Fruit fly (Drosophila melanogaster) whole organism, prepupa: ENCODE data around the gene CG13137.

ENCODE experiments used
- Blimp-1 ChIP-seq: fragments of 200-800 bp; sonication (Bioruptor generic); optimal IDR thresholded peaks from 3 replicates; lab custom pipeline; 2017; ENCODE audit warnings: missing biosample characterization, missing genetic modification characterization, mild to moderate bottlenecking, moderate library complexity, missing genetic modification reagents
- CG3919 ChIP-seq: fragments of 200-800 bp; sonication (Bioruptor generic); optimal IDR thresholded peaks from 3 replicates; lab custom pipeline; 2016; ENCODE audit warnings: missing biosample characterization, missing genetic modification characterization
- CG4318 ChIP-seq: fragments of 200-800 bp; sonication (Bioruptor generic); optimal IDR thresholded peaks from 3 replicates; lab custom pipeline; 2017; ENCODE audit warnings: missing biosample characterization, mild to moderate bottlenecking, missing genetic modification characterization
- CG6163 ChIP-seq: fragments of 200-800 bp; sonication (Bioruptor generic); IDR thresholded peaks from 3 replicates; pipeline ENCODE4 v1.3.6; 2022; ENCODE audit warnings: missing biosample characterization, missing genetic modification characterization
- CG6276 ChIP-seq: fragments of 200-800 bp; sonication (Bioruptor generic); optimal IDR thresholded peaks from 2 replicates; lab custom pipeline; 2017; ENCODE audit warnings: missing biosample characterization, mild to moderate bottlenecking, missing genetic modification characterization
- CG6808 ChIP-seq: fragments of 200-800 bp; sonication (Bioruptor generic); optimal IDR thresholded peaks from 3 replicates; lab custom pipeline; 2017; ENCODE audit warnings: missing biosample characterization, missing genetic modification characterization, mild to moderate bottlenecking, moderate library complexity, missing genetic modification reagents
- Gug ChIP-seq: fragments of 200-800 bp; sonication (Bioruptor generic); IDR thresholded peaks from 2 replicates; pipeline ENCODE4 v1.3.6; 2022; ENCODE audit warnings: missing biosample characterization, missing genetic modification characterization
- Hr39 ChIP-seq: fragments of 200-800 bp; sonication (Bioruptor generic); optimal IDR thresholded peaks from 2 replicates; lab custom pipeline; 2016; ENCODE audit warnings: missing biosample characterization, missing genetic modification characterization
- Hr4 ChIP-seq: fragments of 200-800 bp; sonication (Bioruptor generic); optimal IDR thresholded peaks from 3 replicates; lab custom pipeline; 2016; ENCODE audit warnings: missing biosample characterization, missing genetic modification characterization
- Sox102F ChIP-seq: fragments of 200-800 bp; sonication (Bioruptor generic); optimal IDR thresholded peaks from 2 replicates; lab custom pipeline; 2016; ENCODE audit warnings: missing biosample characterization, mild to moderate bottlenecking, missing genetic modification characterization
- pdm3 ChIP-seq: fragments of 200-800 bp; sonication (Bioruptor generic); optimal IDR thresholded peaks from 3 replicates; lab custom pipeline; 2016; ENCODE audit warnings: missing biosample characterization, missing genetic modification characterization

DNA sequence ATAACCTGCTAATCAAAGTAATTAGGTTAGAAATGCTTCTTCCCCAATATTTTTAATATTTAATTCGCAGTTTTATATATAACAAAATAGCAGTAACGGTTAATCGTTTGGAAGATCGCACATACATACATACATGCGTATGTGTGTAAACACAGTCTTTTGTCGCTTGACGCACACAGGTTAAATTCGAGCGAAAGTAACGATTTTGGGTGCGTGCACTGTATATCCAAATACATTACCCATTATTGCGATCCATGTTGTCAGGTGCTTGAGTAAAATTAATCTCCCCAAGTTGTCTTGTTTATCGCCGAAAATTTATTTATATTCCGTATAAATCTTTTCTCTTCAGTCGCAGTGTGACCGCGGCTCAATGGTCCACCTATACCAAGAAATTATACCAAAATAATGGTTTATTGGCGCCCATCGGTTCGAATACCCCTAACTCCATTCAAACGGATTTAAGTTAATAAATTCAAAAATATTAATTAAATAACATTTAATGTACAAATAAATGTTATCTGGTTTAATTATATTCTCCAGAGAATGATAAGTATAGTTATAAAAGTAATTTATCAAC lies 31.5 kb downstream of the CG13137 start, which contains the start of gene CG34159:
- TF ChIP-seq Hr39 (GFP tag; lab: Kevin White, UChicago) = no peak
- no peak for TF ChIP-seq CG3919 (GFP tag; lab: Kevin White, UChicago)
- no peak for TF ChIP-seq pdm3
- TF ChIP-seq Hr4 (GFP tag; lab: Kevin White, UChicago) = no peak
- TF ChIP-seq Gug = no peak
- TF ChIP-seq CG4318 (GFP tag; lab: Kevin White, UChicago) = no peak
- TF ChIP-seq Blimp-1 (GFP tag; lab: Kevin White, UChicago) = no peak
- TF ChIP-seq CG6808 (GFP tag; lab: Kevin White, UChicago) = no peak
- TF ChIP-seq CG6163 (GFP tag; lab: Robert Waterston, UW) = no peak
- no peak for TF ChIP-seq Sox102F (GFP tag; lab: Kevin White, UChicago)
- no peak for TF ChIP-seq CG6276 (GFP tag; lab: Kevin White, UChicago)
